Fruit fly (Drosophila melanogaster) whole organism, embryonic: ENCODE results near the gene CG33281.

Experiments
- CG10654 ChIP-seq: fragments of 200-800 bp; sonication (Bioruptor generic); optimal IDR thresholded peaks from 2 replicates; lab custom pipeline; 2016; ENCODE audit warnings: missing biosample characterization, missing genetic modification characterization
- CG1602 ChIP-seq: fragments of 200-800 bp; sonication (Bioruptor generic); optimal IDR thresholded peaks from 3 replicates; lab custom pipeline; 2016; ENCODE audit warnings: missing biosample characterization, missing genetic modification characterization
- CG2202 ChIP-seq: fragments of 200-800 bp; sonication (Bioruptor generic); optimal IDR thresholded peaks from 2 replicates; lab custom pipeline; 2018; ENCODE audit warnings: missing biosample characterization, mild to moderate bottlenecking, missing genetic modification characterization
- CG6765 ChIP-seq: fragments of 200-800 bp; sonication (Bioruptor generic); optimal IDR thresholded peaks from 3 replicates; lab custom pipeline; 2017; ENCODE audit warnings: missing biosample characterization, mild to moderate bottlenecking, missing genetic modification characterization
- CoRest ChIP-seq: fragments of 200-800 bp; sonication (Bioruptor generic); optimal IDR thresholded peaks from 3 replicates; lab custom pipeline; 2018; ENCODE audit warnings: missing biosample characterization, mild to moderate bottlenecking, missing genetic modification characterization, moderate library complexity
- Tbp ChIP-seq: fragments of >200 bp; optimal IDR thresholded peaks from 2 replicates; lab custom pipeline; 2018; ENCODE audit warnings: missing biosample characterization, missing genetic modification characterization
- Xrp1 ChIP-seq: fragments of 200-800 bp; sonication (Bioruptor generic); IDR thresholded peaks from 2 replicates; pipeline ENCODE4 v1.3.6; 2022; ENCODE audit warnings: missing biosample characterization, missing genetic modification characterization
- hkb ChIP-seq, 2 experiments: fragments of 200-800 bp in 1 of 2; fragments of >200 bp in 1 of 2; sonication (Bioruptor generic) in 1 of 2; IDR thresholded peaks in 1 of 2; optimal IDR thresholded peaks in 1 of 2; 2 replicates each; pipeline versions ENCODE4 v1.3.6 to Lab custom; 2017 to 2022; ENCODE audit warnings: missing biosample characterization in 1 of 2, missing genetic modification characterization in 1 of 2
- ind ChIP-seq: fragments of 200-800 bp; sonication (Bioruptor generic); optimal IDR thresholded peaks from 3 replicates; lab custom pipeline; 2016; ENCODE audit warnings: missing biosample characterization, missing genetic modification characterization
- pb ChIP-seq: fragments of 200-800 bp; sonication (Bioruptor generic); optimal IDR thresholded peaks from 3 replicates; lab custom pipeline; 2016; ENCODE audit warnings: missing biosample characterization, missing genetic modification characterization

DNA sequence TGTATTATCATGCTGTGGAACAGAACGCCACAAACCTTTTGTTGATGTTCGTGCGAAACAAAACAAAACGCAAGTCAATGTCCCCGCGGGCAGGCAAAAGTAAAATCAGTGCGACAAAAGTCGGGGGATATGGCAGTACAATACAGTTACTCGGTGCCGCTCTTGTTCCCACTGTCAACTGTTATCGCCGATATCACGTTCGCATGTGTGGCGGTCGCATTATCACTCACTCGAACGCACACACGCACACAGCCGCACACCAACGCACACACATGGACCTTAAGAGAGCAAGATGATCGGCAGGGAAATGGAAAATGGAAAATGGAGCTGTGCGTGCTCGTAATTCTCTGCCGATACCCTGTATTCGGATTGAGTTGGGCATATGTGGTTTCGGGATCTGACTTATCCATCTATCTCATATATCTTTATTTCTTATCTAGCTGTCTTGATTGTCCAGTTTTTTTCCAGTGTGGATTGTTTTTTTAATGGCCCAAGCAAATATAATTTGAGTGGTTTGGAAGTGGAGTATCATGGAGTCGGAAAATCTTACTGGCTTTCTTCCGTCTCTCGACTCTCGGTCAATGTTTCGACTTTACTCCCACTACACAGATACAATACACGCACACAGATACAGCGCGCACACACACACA lies 14.7 kb downstream of the CG33281 start:
- TF ChIP-seq CG1602 (peak; percentile 86), Xrp1 (GFP tag; lab: Robert Waterston, UW) (peak; percentile 92; the same call in 1 of the 2 replicates), hkb (optimal IDR thresholded peaks at IDR 0.05; lab: Kevin White, UChicago) (no peak), hkb (GFP tag; IDR thresholded peaks at IDR 0.05; lab: Robert Waterston, UW) (peak; percentile 55; the same call in 1 of the 2 replicates), CG6765 (no peak), CG10654 (GFP tag; lab: Kevin White, UChicago) (peak; percentile 80), pb (GFP tag; lab: Kevin White, UChicago) (peak; percentile 74), ind (GFP tag; lab: Kevin White, UChicago) (peak; percentile 78), CoRest (tag; lab: Kevin White, UChicago) (peak; percentile 73), Tbp (GFP tag; lab: Kevin White, UChicago) (no peak), CG2202 (tag; lab: Kevin White, UChicago) (peak; percentile 84)
